Worm (Caenorhabditis elegans) whole organism, early embryonic: ENCODE results near the gene sri-46.

ENCODE experiments used
- B0310.2 ChIP-seq: sonication (generic microtip); optimal IDR thresholded peaks from 2 replicates; lab custom pipeline; 2016; ENCODE audit warnings: mild to moderate bottlenecking, missing genetic modification characterization, missing compliant biosample characterization
- ama-1 ChIP-seq: fragments of 150-350 bp; optimal IDR thresholded peaks from 2 replicates; lab custom pipeline; 2014
- flt-1 ChIP-seq: fragments of 200-800 bp; sonication (Bioruptor generic); IDR thresholded peaks from 2 replicates; pipeline ENCODE4 v1.3.6; 2022; ENCODE audit warnings: missing genetic modification characterization, missing compliant biosample characterization
- hmg-4 ChIP-seq: fragments of 200-800 bp; sonication (Bioruptor generic); optimal IDR thresholded peaks from 2 replicates; lab custom pipeline; 2018; ENCODE audit warnings: mild to moderate bottlenecking, missing genetic modification characterization, missing compliant biosample characterization
- sea-1 ChIP-seq: fragments of 200-800 bp; sonication (Bioruptor generic); conservative IDR thresholded peaks from 2 replicates; pipeline ENCODE4 v1.3.6; 2022; ENCODE audit warnings: missing genetic modification characterization, missing compliant biosample characterization
- tbx-11 ChIP-seq: fragments of 200-800 bp; sonication (Bioruptor generic); IDR thresholded peaks from 2 replicates; pipeline ENCODE4 v1.3.6; 2022; ENCODE audit warnings: missing genetic modification characterization, missing compliant biosample characterization
- tra-4 ChIP-seq: sonication (generic microtip); optimal IDR thresholded peaks from 2 replicates; lab custom pipeline; 2017; ENCODE audit warnings: missing genetic modification characterization, missing compliant biosample characterization

ce11 chrII:643733-644132 lies 27.2 kb downstream of the sri-46 start:
- TF ChIP-seq tbx-11 (GFP tag; lab: Robert Waterston, UW): no peak
- TF ChIP-seq hmg-4: no peak
- TF ChIP-seq sea-1 (GFP tag; lab: Robert Waterston, UW): no peak
- TF ChIP-seq ama-1 (lab: Kevin White, UChicago): no peak
- no peak for TF ChIP-seq tra-4 (tag; lab: Kevin White, UChicago)
- TF ChIP-seq flt-1: no peak
- no peak for TF ChIP-seq B0310.2 (tag; lab: Kevin White, UChicago)
